Fruit fly (Drosophila melanogaster): ENCODE measurements around the gene CG14518.
A peak's percentile ranks its signal among the peaks of the same experiment; 100 is the strongest.

Gene CG14518

DNA sequence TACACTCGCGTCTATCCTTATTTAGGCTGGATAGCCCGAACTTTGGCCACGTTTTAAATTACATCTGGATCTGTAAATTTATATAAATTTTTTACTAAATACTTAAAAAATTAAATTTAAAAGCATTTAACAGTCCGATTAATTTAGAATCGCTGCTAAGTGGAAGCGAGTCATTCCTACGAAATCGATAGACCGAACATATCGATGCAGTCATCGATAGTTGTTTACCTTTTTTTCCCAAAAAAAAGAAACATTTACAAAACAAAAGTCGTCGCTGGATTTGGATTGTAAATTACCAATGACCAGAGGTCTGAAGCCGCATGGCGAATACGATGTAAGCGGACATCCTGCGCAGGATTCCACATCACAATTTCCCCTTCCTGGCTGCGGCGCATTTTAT lies 30.9 kb downstream of the CG14518 start, which contains the start of gene Sirt7 (continued):
- TF ChIP-seq CG4617 (GFP tag; optimal IDR thresholded peaks at IDR 0.05; ENCODE audit: borderline replicate concordance), result peak; percentile 11
- no peak for TF ChIP-seq dan (GFP tag; IDR thresholded peaks at IDR 0.05)
- TF ChIP-seq Dfd (GFP tag; optimal IDR thresholded peaks at IDR 0.05), result no peak
- no peak for TF ChIP-seq z (GFP tag; IDR thresholded peaks at IDR 0.05)
- TF ChIP-seq CG10267 (tag; optimal IDR thresholded peaks at IDR 0.05), result peak; percentile 53
- peak; percentile 84 for TF ChIP-seq inv (GFP tag; IDR thresholded peaks at IDR 0.05; ENCODE audit: partially characterized antibody)
- no peak for TF ChIP-seq CG32767 (GFP tag; IDR thresholded peaks at IDR 0.05)
- TF ChIP-seq peb (GFP tag; IDR thresholded peaks at IDR 0.05), result no peak
- TF ChIP-seq CG14667 (GFP tag; IDR thresholded peaks at IDR 0.05), result no peak
- TF ChIP-seq amos (GFP tag; IDR thresholded peaks at IDR 0.05; ENCODE audit: partially characterized antibody), result peak; percentile 95
- TF ChIP-seq ato (GFP tag; IDR thresholded peaks at IDR 0.05; ENCODE audit: partially characterized antibody), result peak; percentile 91
- no peak for TF ChIP-seq bowl (GFP tag; IDR thresholded peaks at IDR 0.05)
- TF ChIP-seq vfl (GFP tag; optimal IDR thresholded peaks at IDR 0.05), result no peak
- TF ChIP-seq CG4730 (GFP tag; IDR thresholded peaks at IDR 0.05), result no peak
- TF ChIP-seq pfk (GFP tag; optimal IDR thresholded peaks at IDR 0.05), result no peak
- TF ChIP-seq Myb (GFP tag; optimal IDR thresholded peaks at IDR 0.05), result peak; percentile 30

DNA sequence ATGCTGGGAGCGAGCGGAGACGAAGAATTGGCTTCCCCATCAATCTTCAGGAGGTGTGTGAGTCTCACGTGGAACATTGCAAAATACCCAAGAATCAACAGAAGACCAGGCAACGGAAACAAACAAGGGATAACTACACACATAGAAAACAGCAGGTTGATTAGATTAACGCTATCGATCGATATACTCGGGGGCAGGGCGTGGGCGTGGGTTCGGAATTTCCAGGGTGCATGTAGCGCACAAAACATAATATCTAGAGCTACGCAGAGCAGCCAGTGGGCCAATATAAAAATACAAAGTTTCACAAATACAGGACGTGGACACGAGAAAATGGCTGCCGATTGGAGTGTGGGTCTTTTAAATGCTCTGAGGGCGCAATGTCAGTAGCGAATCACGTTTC lies 34.6 kb downstream of the CG14518 start:
- no peak for TF ChIP-seq Dip3 (GFP tag; optimal IDR thresholded peaks at IDR 0.05)
- TF ChIP-seq Med (GFP tag), result no peak
- TF ChIP-seq Nf-YC (tag; optimal IDR thresholded peaks at IDR 0.05), result no peak
- TF ChIP-seq sug (tag; optimal IDR thresholded peaks at IDR 0.05), result peak; percentile 5
- no peak for TF ChIP-seq cato (GFP tag; optimal IDR thresholded peaks at IDR 0.05; ENCODE audit: borderline replicate concordance)
- no peak for TF ChIP-seq Ets97D (GFP tag; optimal IDR thresholded peaks at IDR 0.05)
- no peak for TF ChIP-seq ems (GFP tag; optimal IDR thresholded peaks at IDR 0.05)
- TF ChIP-seq CG34376 (GFP tag; optimal IDR thresholded peaks at IDR 0.05), result peak; percentile 5
- TF ChIP-seq Hey (tag; optimal IDR thresholded peaks at IDR 0.05), result no peak
- peak; percentile 21 for TF ChIP-seq grn (GFP tag; optimal IDR thresholded peaks at IDR 0.05)
- TF ChIP-seq CG33557 (GFP tag; optimal IDR thresholded peaks at IDR 0.05), result no peak
- TF ChIP-seq twi (tag; optimal IDR thresholded peaks at IDR 0.05), result no peak
- TF ChIP-seq CG2875 (GFP tag; optimal IDR thresholded peaks at IDR 0.05), result no peak
- no peak for TF ChIP-seq Gug (GFP tag; IDR thresholded peaks at IDR 0.05)
- no peak for TF ChIP-seq CG4854 (GFP tag; optimal IDR thresholded peaks at IDR 0.05)
- no peak for TF ChIP-seq CG31224 (GFP tag; IDR thresholded peaks at IDR 0.05)
- no peak for TF ChIP-seq CG11398 (GFP tag; optimal IDR thresholded peaks at IDR 0.05)
- no peak for TF ChIP-seq pros (GFP tag; optimal IDR thresholded peaks at IDR 0.05)
- TF ChIP-seq Dip2 (GFP tag; IDR thresholded peaks at IDR 0.05), result no peak
- TF ChIP-seq CG43689 (GFP tag; IDR thresholded peaks at IDR 0.05), result no peak
- TF ChIP-seq crol (GFP tag; IDR thresholded peaks at IDR 0.05), result 0 out of 2 replicates have a peak, but pooled peaks have one; percentile 14
- no peak for TF ChIP-seq oc (tag; optimal IDR thresholded peaks at IDR 0.05)
- TF ChIP-seq scrt (GFP tag; optimal IDR thresholded peaks at IDR 0.05), result no peak
- no peak for TF ChIP-seq CG12744 (GFP tag; optimal IDR thresholded peaks at IDR 0.05)
- TF ChIP-seq btn (GFP tag; optimal IDR thresholded peaks at IDR 0.05), result no peak
- TF ChIP-seq sim (GFP tag; IDR thresholded peaks at IDR 0.05), result no peak
- TF ChIP-seq disco-r (GFP tag; optimal IDR thresholded peaks at IDR 0.05), result no peak
- TF ChIP-seq NK7.1 (GFP tag; optimal IDR thresholded peaks at IDR 0.05), result no peak
- peak; percentile 66 for TF ChIP-seq sd (tag; optimal IDR thresholded peaks at IDR 0.05)
- no peak for TF ChIP-seq CG4424 (GFP tag; optimal IDR thresholded peaks at IDR 0.05)
- no peak for TF ChIP-seq CG3838 (GFP tag; optimal IDR thresholded peaks at IDR 0.05)
- no peak for TF ChIP-seq cas (GFP tag; IDR thresholded peaks at IDR 0.05)
- TF ChIP-seq CG32767 (GFP tag; IDR thresholded peaks at IDR 0.05), result no peak
- no peak for TF ChIP-seq Gsc (GFP tag; IDR thresholded peaks at IDR 0.05)
- no peak for TF ChIP-seq CG12659 (GFP tag; optimal IDR thresholded peaks at IDR 0.05)
- no peak for TF ChIP-seq CG34422 (GFP tag; IDR thresholded peaks at IDR 0.05)
- TF ChIP-seq Dp (GFP tag; optimal IDR thresholded peaks at IDR 0.05), result no peak

All from whole organism, embryonic.